Comparison of ENCODE assay signal across 2 worm cellular contexts in the genomic region with DNA sequence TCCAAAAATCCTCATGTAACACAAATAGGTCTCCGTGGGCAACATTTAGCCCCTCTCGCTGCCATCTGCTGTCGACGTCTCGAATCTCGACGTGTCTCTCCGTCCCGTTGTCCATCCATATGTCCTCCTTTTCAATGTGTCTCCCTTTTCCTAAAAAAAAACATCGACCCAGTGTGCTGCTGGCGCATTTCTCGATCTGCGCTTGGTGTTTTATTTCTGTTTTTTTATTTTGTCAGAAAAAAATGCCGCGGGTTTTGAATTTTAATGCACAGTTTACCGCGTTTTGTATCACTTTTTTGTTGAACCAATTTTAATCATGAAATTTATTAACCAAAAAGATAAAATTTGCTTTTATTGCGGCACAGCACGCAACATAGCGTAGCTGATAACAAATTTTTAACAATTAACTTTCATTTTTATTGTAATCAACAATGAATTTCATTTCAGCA.
TF ChIP-seq lines count a peak whose summit lies in the region.

No protein-coding gene starts in this region.

TF ChIP-seq in whole organism, L1 larva, 84 proteins besides CTCF, POLR2A, EP300 and RAD21 (continued from another document):
- no peak for TF ChIP-seq ceh-63 (GFP tag; optimal IDR thresholded peaks at IDR 0.05; lab: Kevin White, UChicago)
- TF ChIP-seq ztf-4 (tag; optimal IDR thresholded peaks at IDR 0.05; lab: Kevin White, UChicago), result peak; percentile 4
- TF ChIP-seq ceh-8 (GFP tag; optimal IDR thresholded peaks at IDR 0.05; lab: Kevin White, UChicago), result peak; percentile 39
- no peak for TF ChIP-seq unc-98 (GFP tag; IDR thresholded peaks at IDR 0.05; lab: Robert Waterston, UW)
- TF ChIP-seq blmp-1 (tag; optimal IDR thresholded peaks at IDR 0.05; lab: Kevin White, UChicago), result peak; percentile 81
- TF ChIP-seq fkh-10 (GFP tag; optimal IDR thresholded peaks at IDR 0.05; lab: Kevin White, UChicago), result peak; percentile 72
- TF ChIP-seq skn-1 (tag; optimal IDR thresholded peaks at IDR 0.05; lab: Kevin White, UChicago), result peak; percentile 62
- peak; percentile 39 for TF ChIP-seq fos-1 (tag; optimal IDR thresholded peaks at IDR 0.05; lab: Kevin White, UChicago)
- TF ChIP-seq nhr-19 (GFP tag; conservative IDR thresholded peaks at IDR 0.05; lab: Robert Waterston, UW), result 0 out of 2 replicates have a peak, but pooled peaks have one; percentile 27
- peak; percentile 62 for TF ChIP-seq lin-13 (GFP tag; optimal IDR thresholded peaks at IDR 0.05; lab: Kevin White, UChicago)
- TF ChIP-seq jun-1 (tag; optimal IDR thresholded peaks at IDR 0.05; lab: Kevin White, UChicago), result peak; percentile 45
- peak; percentile 74 for TF ChIP-seq mep-1 (tag; optimal IDR thresholded peaks at IDR 0.05; lab: Kevin White, UChicago)
- peak in 2 of 3 experiments; percentile 8 to 86 for TF ChIP-seq ceh-82 (tag; optimal IDR thresholded peaks at IDR 0.05; lab: Kevin White, UChicago)
- TF ChIP-seq lin-15B (tag; optimal IDR thresholded peaks at IDR 0.05; lab: Kevin White, UChicago), result no peak
- no peak for TF ChIP-seq C34B4.2 (tag; optimal IDR thresholded peaks at IDR 0.05; lab: Kevin White, UChicago)
- peak; percentile 48 for TF ChIP-seq lin-39 (tag; optimal IDR thresholded peaks at IDR 0.05; lab: Kevin White, UChicago)
- TF ChIP-seq dpl-1 (GFP tag; optimal IDR thresholded peaks at IDR 0.05; lab: Kevin White, UChicago), result peak; percentile 32 to 70 (median 58)
- TF ChIP-seq swsn-7 (tag; optimal IDR thresholded peaks at IDR 0.05; lab: Kevin White, UChicago), result peak; percentile 59
- peak; percentile 85 for TF ChIP-seq fkh-8 (tag; optimal IDR thresholded peaks at IDR 0.05; lab: Kevin White, UChicago)
- TF ChIP-seq mab-9 (GFP tag; IDR thresholded peaks at IDR 0.05; lab: Robert Waterston, UW), result no peak
- peak; percentile 74 for TF ChIP-seq rnt-1 (tag; optimal IDR thresholded peaks at IDR 0.05; lab: Kevin White, UChicago)
- peak in 1 of 6 experiments; percentile 25 for TF ChIP-seq elt-3 (tag; optimal IDR thresholded peaks at IDR 0.05; lab: Kevin White, UChicago)
- TF ChIP-seq snu-23 (GFP tag; optimal IDR thresholded peaks at IDR 0.05; lab: Kevin White, UChicago), result peak; percentile 74
- TF ChIP-seq efl-1 (optimal IDR thresholded peaks at IDR 0.05; lab: Kevin White, UChicago), result peak; percentile 51 to 56
- TF ChIP-seq efl-1 (GFP tag; optimal IDR thresholded peaks at IDR 0.05 in 1 of 2; lab: Kevin White, UChicago), result peak; percentile 45 to 93
- no peak for TF ChIP-seq nhr-76 (tag; optimal IDR thresholded peaks at IDR 0.05; lab: Kevin White, UChicago)
- peak; percentile 49 for TF ChIP-seq unc-86 (tag; optimal IDR thresholded peaks at IDR 0.05; lab: Kevin White, UChicago)
- no peak for TF ChIP-seq ces-1 (GFP tag; optimal IDR thresholded peaks at IDR 0.05; lab: Kevin White, UChicago)
- peak; percentile 78 for TF ChIP-seq nhr-85 (tag; lab: Kevin White, UChicago)
- no peak for TF ChIP-seq hlh-4 (tag; optimal IDR thresholded peaks at IDR 0.05; lab: Kevin White, UChicago)
- TF ChIP-seq lsy-2 (tag; optimal IDR thresholded peaks at IDR 0.05; lab: Kevin White, UChicago), result peak; percentile 57 to 84
- TF ChIP-seq tbx-2 (tag; optimal IDR thresholded peaks at IDR 0.05; lab: Kevin White, UChicago), result peak; percentile 63
- peak; percentile 25 for TF ChIP-seq irx-1 (tag; optimal IDR thresholded peaks at IDR 0.05; lab: Kevin White, UChicago)
- TF ChIP-seq dsc-1 (tag; optimal IDR thresholded peaks at IDR 0.05; lab: Kevin White, UChicago), result peak; percentile 75
- no peak for TF ChIP-seq unc-62 (GFP tag; optimal IDR thresholded peaks at IDR 0.05; lab: Kevin White, UChicago)
- TF ChIP-seq ztf-11 (tag; optimal IDR thresholded peaks at IDR 0.05; lab: Kevin White, UChicago), result peak in 1 of 2 experiments; percentile 9
- peak; percentile 79 for TF ChIP-seq xbp-1 (tag; optimal IDR thresholded peaks at IDR 0.05; lab: Kevin White, UChicago)
- TF ChIP-seq nhr-237 (tag; optimal IDR thresholded peaks at IDR 0.05; lab: Kevin White, UChicago), result no peak
- peak; percentile 43 for TF ChIP-seq nhr-77 (tag; optimal IDR thresholded peaks at IDR 0.05; lab: Kevin White, UChicago)

TF ChIP-seq in whole organism, L3 larva, 47 proteins besides CTCF, POLR2A, EP300 and RAD21 (continued from another document):
- no peak for TF ChIP-seq jun-1 (tag; optimal IDR thresholded peaks at IDR 0.05; lab: Kevin White, UChicago)
- TF ChIP-seq ztf-11 (tag; optimal IDR thresholded peaks at IDR 0.05; lab: Kevin White, UChicago), result no peak
- no peak for TF ChIP-seq nhr-67 (tag; optimal IDR thresholded peaks at IDR 0.05; lab: Kevin White, UChicago)
- peak; percentile 71 for TF ChIP-seq egl-5 (tag; optimal IDR thresholded peaks at IDR 0.05; lab: Kevin White, UChicago)
- TF ChIP-seq nhr-11 (tag; optimal IDR thresholded peaks at IDR 0.05; lab: Kevin White, UChicago), result no peak
- peak; percentile 17 for TF ChIP-seq tbx-2 (tag; optimal IDR thresholded peaks at IDR 0.05; lab: Kevin White, UChicago)
- TF ChIP-seq egl-27 (tag; optimal IDR thresholded peaks at IDR 0.05; lab: Kevin White, UChicago), result no peak
- TF ChIP-seq daf-12 (tag; optimal IDR thresholded peaks at IDR 0.05; lab: Kevin White, UChicago), result no peak
- no peak for TF ChIP-seq elt-3 (tag; optimal IDR thresholded peaks at IDR 0.05; lab: Kevin White, UChicago)
- no peak for TF ChIP-seq ztf-4 (tag; optimal IDR thresholded peaks at IDR 0.05; lab: Kevin White, UChicago)
- no peak for TF ChIP-seq elt-1 (tag; optimal IDR thresholded peaks at IDR 0.05; lab: Kevin White, UChicago)
- no peak for TF ChIP-seq lsy-12 (tag; optimal IDR thresholded peaks at IDR 0.05; lab: Kevin White, UChicago)
- no peak for TF ChIP-seq ama-1 (optimal IDR thresholded peaks at IDR 0.05; lab: Kevin White, UChicago)
- peak; percentile 1 for TF ChIP-seq pqm-1 (tag; optimal IDR thresholded peaks at IDR 0.05; lab: Kevin White, UChicago)
- no peak for TF ChIP-seq mdl-1 (tag; optimal IDR thresholded peaks at IDR 0.05; lab: Kevin White, UChicago)
- TF ChIP-seq snpc-4 (tag; optimal IDR thresholded peaks at IDR 0.05; lab: Kevin White, UChicago), result peak; percentile 68
- TF ChIP-seq nhr-76 (tag; optimal IDR thresholded peaks at IDR 0.05; lab: Kevin White, UChicago), result no peak
- no peak for TF ChIP-seq nhr-43 (tag; optimal IDR thresholded peaks at IDR 0.05; lab: Kevin White, UChicago; ENCODE audit: poor library complexity, severe bottlenecking)
- peak; percentile 27 for TF ChIP-seq ceh-16 (tag; optimal IDR thresholded peaks at IDR 0.05; lab: Kevin White, UChicago)
- TF ChIP-seq fos-1 (tag; optimal IDR thresholded peaks at IDR 0.05; lab: Kevin White, UChicago), result no peak
- TF ChIP-seq nhr-23 (tag; optimal IDR thresholded peaks at IDR 0.05; lab: Kevin White, UChicago), result peak; percentile 80
- TF ChIP-seq mml-1 (tag; optimal IDR thresholded peaks at IDR 0.05; lab: Kevin White, UChicago), result no peak
- no peak for TF ChIP-seq nhr-28 (tag; optimal IDR thresholded peaks at IDR 0.05; lab: Kevin White, UChicago)
- TF ChIP-seq eor-1 (tag; optimal IDR thresholded peaks at IDR 0.05; lab: Kevin White, UChicago), result no peak
- TF ChIP-seq elt-2 (tag; optimal IDR thresholded peaks at IDR 0.05; lab: Kevin White, UChicago), result peak; percentile 75
- no peak for TF ChIP-seq unc-62 (GFP tag; optimal IDR thresholded peaks at IDR 0.05; lab: Kevin White, UChicago)
- no peak for TF ChIP-seq aly-2 (tag; optimal IDR thresholded peaks at IDR 0.05; lab: Kevin White, UChicago)
- TF ChIP-seq ceh-9 (tag; optimal IDR thresholded peaks at IDR 0.05; lab: Kevin White, UChicago), result no peak
- TF ChIP-seq nhr-12 (tag; optimal IDR thresholded peaks at IDR 0.05; lab: Kevin White, UChicago), result no peak
TF ChIP-seq in whole organism, L3 larva: peak in this region for 13.
